Fruit fly (Drosophila melanogaster): ENCODE results near the gene CG33263.
A peak's percentile ranks its signal among the peaks of the same experiment; 100 is the strongest.

CG33263 gene

DNA sequence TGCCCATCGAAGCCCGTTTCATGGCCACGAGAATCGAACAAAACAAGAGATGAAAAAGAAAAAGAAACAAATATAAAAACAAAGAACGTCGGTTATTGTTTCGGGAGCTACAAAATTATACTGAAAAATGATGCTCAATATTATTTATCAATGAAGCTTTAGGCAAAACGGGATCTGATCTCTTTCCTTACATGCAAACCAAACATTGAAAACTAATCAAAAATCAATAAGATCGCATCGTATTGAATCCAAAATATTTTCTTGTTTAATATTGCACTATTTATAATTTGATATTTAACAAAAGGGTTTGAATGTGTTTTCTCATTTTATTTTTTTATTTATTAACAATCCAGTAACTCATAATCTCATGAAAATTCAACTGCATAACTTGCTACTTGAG is 1.6 kb upstream of the CG33263 start, which contains the start of gene CG14106:
Gene CG14106, minus strand, starts transcription at position 101 of the 400 bp plus-strand sequence.
- TF ChIP-seq Drgx (GFP tag; IDR thresholded peaks at IDR 0.05) (no peak), tap (tag; optimal IDR thresholded peaks at IDR 0.05) (no peak), CG14965 (GFP tag; optimal IDR thresholded peaks at IDR 0.05; ENCODE audit: borderline replicate concordance) (no peak), exex (tag; optimal IDR thresholded peaks at IDR 0.05) (no peak), schlank (tag; optimal IDR thresholded peaks at IDR 0.05) (no peak), Poxn (GFP tag; IDR thresholded peaks at IDR 0.05) (no peak), Oaz (GFP tag; IDR thresholded peaks at IDR 0.05) (no peak), bab2 (GFP tag; optimal IDR thresholded peaks at IDR 0.05) (no peak), CG16813 (GFP tag; IDR thresholded peaks at IDR 0.05; ENCODE audit: partially characterized antibody) (no peak), lov (optimal IDR thresholded peaks at IDR 0.05) (no peak), lov (GFP tag; IDR thresholded peaks at IDR 0.05) (no peak), wor (GFP tag; IDR thresholded peaks at IDR 0.05) (no peak), Mad (GFP tag; optimal IDR thresholded peaks at IDR 0.05) (no peak), jumu (GFP tag; optimal IDR thresholded peaks at IDR 0.05) (no peak), Dip3 (GFP tag; optimal IDR thresholded peaks at IDR 0.05) (no peak), Atf3 (GFP tag; optimal IDR thresholded peaks at IDR 0.05) (no peak), usp (GFP tag; optimal IDR thresholded peaks at IDR 0.05) (no peak), CG14860 (GFP tag; IDR thresholded peaks at IDR 0.05; ENCODE audit: partially characterized antibody) (no peak)

DNA sequence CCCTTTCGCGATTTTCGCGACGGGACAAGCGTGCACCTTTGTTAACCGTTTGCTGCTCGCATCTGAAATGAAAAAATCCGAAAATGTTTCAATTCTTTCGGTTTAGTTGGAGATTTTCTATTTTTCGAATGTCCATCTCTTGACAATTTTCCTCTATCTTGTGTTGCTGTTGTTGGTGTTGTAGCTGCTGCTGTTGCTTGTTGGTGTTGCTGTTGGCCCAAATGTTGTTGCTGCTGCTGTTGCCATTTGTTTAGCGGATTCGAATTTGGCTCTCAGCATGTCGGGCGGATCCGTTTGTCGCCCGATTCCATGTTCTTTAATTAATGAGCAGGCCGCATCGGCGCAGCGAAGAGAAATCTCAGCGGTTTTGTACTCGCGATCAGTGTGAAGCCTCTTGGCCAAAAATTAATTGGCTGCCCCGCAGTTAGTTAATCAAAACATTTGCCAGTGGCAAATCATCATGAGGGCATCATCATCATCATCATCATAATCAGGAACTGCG is 1.6 kb downstream of the CG33263 start, which contains the start of gene CG32121:
Gene CG32121, minus strand, starts transcription at position 51 of the 502 bp plus-strand sequence.
- TF ChIP-seq fd3F (GFP tag; optimal IDR thresholded peaks at IDR 0.05) (no peak), Ets65A (GFP tag) (peak; percentile 95), CG6791 (GFP tag; IDR thresholded peaks at IDR 0.05; ENCODE audit: partially characterized antibody) (0 out of 3 replicates have a peak, but pooled peaks have one; percentile 23)

DNA sequence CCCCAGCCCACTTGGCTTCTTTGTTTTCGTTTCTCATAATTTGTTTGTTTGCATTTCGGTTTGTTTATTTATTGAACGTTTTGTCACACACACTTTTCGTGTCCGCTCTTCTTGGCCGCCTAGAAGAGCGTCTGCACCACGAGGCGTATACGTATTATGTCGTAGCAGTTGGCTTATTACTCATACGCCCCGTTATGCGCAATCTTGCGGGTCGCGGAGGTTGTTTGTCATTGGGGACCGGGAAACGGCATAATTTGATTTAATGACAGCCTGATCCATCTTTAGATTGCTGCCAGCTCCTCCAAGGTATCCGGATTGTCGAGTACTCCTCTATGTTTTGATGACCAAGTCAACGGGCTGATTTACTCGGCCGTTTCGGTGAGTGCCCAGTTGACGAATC is 3.8 kb downstream of the CG33263 start:
- TF ChIP-seq hbn (GFP tag; IDR thresholded peaks at IDR 0.05; ENCODE audit: partially characterized antibody) (no peak), Hmx (GFP tag; optimal IDR thresholded peaks at IDR 0.05) (no peak), CG7372 (GFP tag; IDR thresholded peaks at IDR 0.05) (peak; percentile 87), Awh (GFP tag; IDR thresholded peaks at IDR 0.05) (no peak), CG12769 (tag; optimal IDR thresholded peaks at IDR 0.05) (peak; percentile 67)

DNA sequence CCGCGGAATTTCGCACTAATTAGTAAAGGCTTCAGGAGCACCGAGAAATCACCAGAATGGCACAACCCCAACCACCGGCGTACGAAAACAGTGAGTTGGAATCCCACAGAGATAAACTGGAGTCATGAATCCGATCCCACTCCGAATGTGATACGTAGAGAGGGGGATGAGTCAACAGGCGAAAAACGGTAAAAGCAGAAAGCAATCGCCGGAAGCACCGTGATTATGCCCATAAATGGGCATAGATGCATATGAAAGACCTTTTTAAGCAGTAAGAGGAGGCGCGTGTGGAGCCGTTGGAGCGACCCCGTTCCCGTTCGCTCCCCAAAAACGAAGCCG is 11.1 kb downstream of the CG33263 start:
- TF ChIP-seq mld (GFP tag; IDR thresholded peaks at IDR 0.05; ENCODE audit: partially characterized antibody) (0 out of 3 replicates have a peak, but pooled peaks have one; percentile 4), CG31224 (GFP tag; IDR thresholded peaks at IDR 0.05) (no peak), MESR4 (GFP tag; optimal IDR thresholded peaks at IDR 0.05) (peak; percentile 61), CG18764 (GFP tag; optimal IDR thresholded peaks at IDR 0.05) (no peak), hbn (GFP tag; IDR thresholded peaks at IDR 0.05; ENCODE audit: partially characterized antibody) (0 out of 2 replicates have a peak, but pooled peaks have one; percentile 0), CG2889 (GFP tag; IDR thresholded peaks at IDR 0.05) (no peak), ato (GFP tag; IDR thresholded peaks at IDR 0.05; ENCODE audit: partially characterized antibody) (peak; percentile 50; the same call in 1 of the 2 replicates), CG2120 (GFP tag; optimal IDR thresholded peaks at IDR 0.05) (no peak), gce (GFP tag; IDR thresholded peaks at IDR 0.05) (no peak), da (GFP tag; optimal IDR thresholded peaks at IDR 0.05) (no peak), Dad (GFP tag; optimal IDR thresholded peaks at IDR 0.05) (no peak), scrt (GFP tag; optimal IDR thresholded peaks at IDR 0.05) (peak; percentile 15), CG34422 (GFP tag; IDR thresholded peaks at IDR 0.05) (peak; percentile 22; the same call in 1 of the 3 replicates), MBD-R2 (GFP tag; IDR thresholded peaks at IDR 0.05) (peak; percentile 25; the same call in 1 of the 2 replicates), otp (GFP tag; IDR thresholded peaks at IDR 0.05) (0 out of 3 replicates have a peak, but pooled peaks have one; percentile 25), Gug (GFP tag; IDR thresholded peaks at IDR 0.05) (no peak), CG9797 (GFP tag; optimal IDR thresholded peaks at IDR 0.05) (no peak), pros (GFP tag; optimal IDR thresholded peaks at IDR 0.05) (no peak), hkb (optimal IDR thresholded peaks at IDR 0.05) (no peak), hkb (GFP tag; IDR thresholded peaks at IDR 0.05) (0 out of 2 replicates have a peak, but pooled peaks have one; percentile 9), CG7963 (GFP tag; IDR thresholded peaks at IDR 0.05; ENCODE audit: partially characterized antibody) (no peak), Lim3 (GFP tag; IDR thresholded peaks at IDR 0.05) (no peak), chm (GFP tag; IDR thresholded peaks at IDR 0.05) (peak; percentile 22; the same call in 1 of the 2 replicates)
